Worm (Caenorhabditis elegans): ENCODE data around the gene F31B9.2.

- TF ChIP-seq sptf-2 (GFP tag; optimal IDR thresholded peaks at IDR 0.05) (no peak), nhr-27 (tag; optimal IDR thresholded peaks at IDR 0.05) (no peak), rec-8 (tag; optimal IDR thresholded peaks at IDR 0.05) (no peak)
Measured at ce11 chrX:15887495-15887894, 29.7 kb upstream of the F31B9.2 start, which contains the start of gene F53H4.3.

Measured in whole organism, young adult.